Worm (Caenorhabditis elegans): Measurements from ENCODE around the gene F41B4.3.

ce11 chrX:6840670-6841308, 4.9 kb upstream of the F41B4.3 start, which contains the start of the genes glr-6 and asg-2:
- TF ChIP-seq ama-1 (optimal IDR thresholded peaks at IDR 0.05) (no peak), pha-4 (tag; optimal IDR thresholded peaks at IDR 0.05) (no peak), unc-3 (GFP tag; conservative IDR thresholded peaks at IDR 0.05) (no peak), unc-3 (tag; optimal IDR thresholded peaks at IDR 0.05) (no peak), hlh-8 (tag; optimal IDR thresholded peaks at IDR 0.05) (no peak), rnt-1 (tag; optimal IDR thresholded peaks at IDR 0.05) (no peak), ceh-6 (GFP tag; optimal IDR thresholded peaks at IDR 0.05) (no peak), nhr-11 (tag; optimal IDR thresholded peaks at IDR 0.05) (no peak), ceh-31 (tag; optimal IDR thresholded peaks at IDR 0.05) (peak; percentile 50), fkh-10 (GFP tag; optimal IDR thresholded peaks at IDR 0.05) (no peak), sox-4 (tag; optimal IDR thresholded peaks at IDR 0.05) (no peak), C08G9.2 (tag; optimal IDR thresholded peaks at IDR 0.05) (no peak)

Data from whole organism, late embryonic.